Worm (Caenorhabditis elegans) whole organism, young adult: Measurements from ENCODE around the gene atp-4.

ENCODE experiments used
- F49E8.2 ChIP-seq: sonication (generic microtip); optimal IDR thresholded peaks from 3 replicates; lab custom pipeline; 2017; ENCODE audit warnings: missing genetic modification characterization, mild to moderate bottlenecking, missing compliant biosample characterization, antibody characterized with exemption, moderate library complexity; ENCODE audit not compliant: insufficient read depth
- F52B5.7 ChIP-seq: sonication (generic microtip); optimal IDR thresholded peaks from 2 replicates; lab custom pipeline; 2016; ENCODE audit warnings: mild to moderate bottlenecking, missing genetic modification characterization, missing compliant biosample characterization
- Y53F4B.3 ChIP-seq: fragments of 200-800 bp; sonication (Bioruptor generic); IDR thresholded peaks from 2 replicates; pipeline ENCODE4 v1.3.6; 2022; ENCODE audit warnings: missing genetic modification reagents, missing genetic modification characterization, missing compliant biosample characterization
- Y67H2A.10 ChIP-seq: fragments of 200-800 bp; sonication (Bioruptor generic); conservative IDR thresholded peaks from 2 replicates; pipeline ENCODE4 v1.3.6; 2022; ENCODE audit warnings: missing genetic modification reagents, missing genetic modification characterization, missing compliant biosample characterization
- aptf-2 ChIP-seq: fragments of 200-800 bp; sonication (Bioruptor generic); conservative IDR thresholded peaks from 2 replicates; pipeline ENCODE4 v1.3.6; 2022; ENCODE audit warnings: missing genetic modification reagents, missing genetic modification characterization, missing compliant biosample characterization
- aptf-3 ChIP-seq: fragments of 200-800 bp; sonication (Bioruptor generic); IDR thresholded peaks from 2 replicates; pipeline ENCODE4 v1.3.6; 2022; ENCODE audit warnings: missing genetic modification characterization, missing compliant biosample characterization
- bed-1 ChIP-seq: fragments of 200-800 bp; sonication (Bioruptor generic); IDR thresholded peaks from 2 replicates; pipeline ENCODE4 v1.3.6; 2022; ENCODE audit warnings: missing genetic modification reagents, missing genetic modification characterization, missing compliant biosample characterization
- bed-2 ChIP-seq: fragments of 200-800 bp; sonication (Bioruptor generic); IDR thresholded peaks from 2 replicates; pipeline ENCODE4 v1.3.6; 2022; ENCODE audit warnings: missing genetic modification reagents, missing genetic modification characterization, missing compliant biosample characterization
- dox-1 ChIP-seq: fragments of 200-800 bp; sonication (Bioruptor generic); IDR thresholded peaks from 2 replicates; pipeline ENCODE4 v1.3.6; 2022; ENCODE audit warnings: missing genetic modification reagents, missing genetic modification characterization, missing compliant biosample characterization
- dpl-1 ChIP-seq: fragments of 150-350 bp; optimal IDR thresholded peaks from 2 replicates; lab custom pipeline; 2014; ENCODE audit warnings: missing biosample characterization, missing genetic modification reagents, missing genetic modification characterization
- efl-1 ChIP-seq: fragments of 150-350 bp; optimal IDR thresholded peaks from 2 replicates; lab custom pipeline; 2014; ENCODE audit warnings: missing biosample characterization, missing genetic modification reagents, missing genetic modification characterization
- egl-18 ChIP-seq: fragments of 200-800 bp; sonication (Bioruptor generic); IDR thresholded peaks from 2 replicates; pipeline ENCODE4 v1.3.6; 2022; ENCODE audit warnings: missing genetic modification reagents, missing genetic modification characterization, missing compliant biosample characterization
- egl-44 ChIP-seq: fragments of 200-800 bp; sonication (Bioruptor generic); IDR thresholded peaks from 2 replicates; pipeline ENCODE4 v1.3.6; 2022; ENCODE audit warnings: missing genetic modification reagents, missing genetic modification characterization, missing compliant biosample characterization
- ekl-4 ChIP-seq: fragments of 200-800 bp; sonication (Bioruptor generic); IDR thresholded peaks from 2 replicates; pipeline ENCODE4 v1.3.6; 2022; ENCODE audit warnings: missing genetic modification reagents, missing genetic modification characterization, missing compliant biosample characterization
- ets-4 ChIP-seq: fragments of 200-800 bp; sonication (Bioruptor generic); optimal IDR thresholded peaks from 2 replicates; lab custom pipeline; 2018; ENCODE audit warnings: mild to moderate bottlenecking, missing genetic modification characterization, missing compliant biosample characterization
- fkh-3 ChIP-seq: sonication (generic microtip); optimal IDR thresholded peaks from 2 replicates; lab custom pipeline; 2016; ENCODE audit warnings: mild to moderate bottlenecking, missing genetic modification characterization, missing compliant biosample characterization
- him-1 ChIP-seq: sonication (generic microtip); optimal IDR thresholded peaks from 2 replicates; lab custom pipeline; 2016; ENCODE audit warnings: missing genotype, missing genetic modification reagents, missing genetic modification characterization, missing compliant biosample characterization
- hlh-12 ChIP-seq: sonication (generic microtip); optimal IDR thresholded peaks from 2 replicates; lab custom pipeline; 2016; ENCODE audit warnings: missing genetic modification characterization, missing compliant biosample characterization
- lag-1 ChIP-seq: fragments of 200-800 bp; sonication (Bioruptor generic); IDR thresholded peaks from 2 replicates; pipeline ENCODE4 v1.3.6; 2022; ENCODE audit warnings: missing genetic modification reagents, missing genetic modification characterization, missing compliant biosample characterization
- madf-10 ChIP-seq: sonication (generic microtip); optimal IDR thresholded peaks from 2 replicates; lab custom pipeline; 2016; ENCODE audit warnings: mild to moderate bottlenecking, missing genetic modification characterization, missing compliant biosample characterization
- madf-3 ChIP-seq: fragments of 200-800 bp; sonication (Bioruptor generic); IDR thresholded peaks from 2 replicates; pipeline ENCODE4 v1.3.6; 2022; ENCODE audit warnings: missing genetic modification reagents, missing genetic modification characterization, missing compliant biosample characterization
- madf-6 ChIP-seq: fragments of 200-800 bp; sonication (Bioruptor generic); IDR thresholded peaks from 2 replicates; pipeline ENCODE4 v1.3.6; 2022; ENCODE audit warnings: missing genetic modification reagents, missing genetic modification characterization, missing compliant biosample characterization
- nfya-1 ChIP-seq: sonication (generic microtip); optimal IDR thresholded peaks from 2 replicates; lab custom pipeline; 2017; ENCODE audit warnings: antibody characterized with exemption, missing compliant biosample characterization, missing genetic modification characterization, borderline replicate concordance; ENCODE audit not compliant: insufficient read depth
- nhr-80 ChIP-seq: sonication (generic microtip); optimal IDR thresholded peaks from 2 replicates; lab custom pipeline; 2016; ENCODE audit warnings: missing genetic modification characterization, missing compliant biosample characterization
- nhr-90 ChIP-seq: sonication (generic microtip); optimal IDR thresholded peaks from 2 replicates; lab custom pipeline; 2016; ENCODE audit warnings: missing genotype, mild to moderate bottlenecking, missing genetic modification characterization, missing compliant biosample characterization
- pha-4 ChIP-seq: fragments of 150-350 bp; sonication (generic microtip); optimal IDR thresholded peaks from 2 replicates; lab custom pipeline; 2014; ENCODE audit warnings: missing biosample characterization, missing genetic modification reagents, missing genetic modification characterization
- repo-1 ChIP-seq: sonication (generic microtip); optimal IDR thresholded peaks from 2 replicates; lab custom pipeline; 2017; ENCODE audit warnings: mild to moderate bottlenecking, missing genetic modification characterization, missing compliant biosample characterization
- snpc-3.4 ChIP-seq: sonication (generic microtip); optimal IDR thresholded peaks from 2 replicates; lab custom pipeline; 2017; ENCODE audit warnings: missing genetic modification characterization, mild to moderate bottlenecking, missing compliant biosample characterization, antibody characterized with exemption, moderate library complexity, missing genotype, missing genetic modification reagents
- snpc-4 ChIP-seq, 5 experiments: fragments of 150-350 bp in 1 of 5; sonication (generic microtip) in 4 of 5; optimal IDR thresholded peaks; 2 replicates each; lab custom pipeline; 2014 to 2018; ENCODE audit warnings: missing genetic modification characterization in 5 of 5, missing biosample characterization in 3 of 5, antibody characterized with exemption in 2 of 5, mild to moderate bottlenecking in 2 of 5, missing compliant biosample characterization in 2 of 5, missing genotype in 2 of 5, moderate library complexity in 2 of 5, missing genetic modification reagents in 1 of 5
- tlf-1 ChIP-seq: fragments of 200-800 bp; sonication (Bioruptor generic); optimal IDR thresholded peaks from 2 replicates; lab custom pipeline; 2018; ENCODE audit warnings: mild to moderate bottlenecking, missing genetic modification characterization, missing compliant biosample characterization
- xnd-1 ChIP-seq: sonication (generic microtip); optimal IDR thresholded peaks from 2 replicates; lab custom pipeline; 2016; ENCODE audit warnings: missing genotype, missing genetic modification reagents, missing genetic modification characterization, missing compliant biosample characterization
- zim-3 ChIP-seq: sonication (generic microtip); optimal IDR thresholded peaks from 2 replicates; lab custom pipeline; 2017; ENCODE audit warnings: mild to moderate bottlenecking, missing genetic modification characterization, moderate library complexity, missing compliant biosample characterization
- ztf-18 ChIP-seq: sonication (generic microtip); optimal IDR thresholded peaks from 2 replicates; lab custom pipeline; 2016; ENCODE audit warnings: missing genotype, mild to moderate bottlenecking, missing genetic modification characterization, missing compliant biosample characterization

Gene atp-4

DNA sequence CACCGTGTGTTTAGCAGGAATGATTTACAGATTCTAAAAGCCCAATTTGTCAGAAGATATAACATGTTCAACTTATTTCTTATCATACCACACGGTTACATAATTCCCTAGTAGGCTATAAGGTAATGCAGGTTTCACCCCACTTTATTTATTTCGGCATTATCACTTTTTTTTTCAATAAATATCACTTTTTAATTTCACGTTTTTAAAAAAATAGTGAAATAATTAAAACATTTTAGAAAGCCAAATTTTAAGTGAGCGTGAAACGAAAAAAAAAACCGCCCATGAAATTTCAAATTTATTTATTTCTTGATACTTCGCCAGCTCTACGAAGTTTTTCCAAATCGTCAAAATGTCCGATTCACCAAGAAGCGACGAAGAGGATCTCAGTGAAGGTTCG, 21.4 kb upstream of the atp-4 start, which contains the start of gene fbxa-196:
Gene fbxa-196, plus strand, starts transcription at position 301 of the 400 bp plus-strand sequence.
- TF ChIP-seq snpc-4 (GFP tag; optimal IDR thresholded peaks at IDR 0.05; lab: Kevin White, UChicago) (no peak), snpc-4 (tag; optimal IDR thresholded peaks at IDR 0.05; lab: Kevin White, UChicago) (no peak), lag-1 (GFP tag; lab: Robert Waterston, UW) (no peak), xnd-1 (tag; lab: Kevin White, UChicago) (no peak), hlh-12 (tag; lab: Kevin White, UChicago) (no peak), bed-1 (GFP tag; lab: Robert Waterston, UW) (no peak), nhr-80 (no peak)
- TF ChIP-seq, all 124 proteins: peak for 0

DNA sequence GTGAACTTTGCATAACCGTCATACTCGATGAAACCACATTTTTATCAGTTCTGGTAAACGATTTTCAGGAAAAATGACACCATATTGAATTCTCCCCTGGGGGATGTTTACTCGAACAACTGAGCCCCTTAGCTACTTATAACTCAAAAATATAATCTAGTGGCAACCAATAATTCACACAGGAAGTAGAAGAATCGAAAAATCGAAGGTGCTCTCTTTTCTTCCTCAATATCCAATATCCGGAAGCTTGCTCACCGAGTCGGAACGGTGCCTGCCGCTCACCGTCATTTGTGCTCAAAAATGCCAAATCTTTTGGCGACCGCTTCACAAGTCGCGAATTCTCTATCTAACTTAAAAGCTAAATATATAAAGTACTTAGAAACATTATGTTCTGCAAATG, 15.1 kb upstream of the atp-4 start, which contains the start of gene T05H4.3:
Gene T05H4.3, plus strand, starts transcription at position 301 of the 400 bp plus-strand sequence.
- TF ChIP-seq bed-2 (GFP tag; lab: Robert Waterston, UW) = no peak
- TF ChIP-seq him-1 (tag; lab: Kevin White, UChicago) = no peak
- TF ChIP-seq aptf-2 (GFP tag; lab: Robert Waterston, UW) = no peak

DNA sequence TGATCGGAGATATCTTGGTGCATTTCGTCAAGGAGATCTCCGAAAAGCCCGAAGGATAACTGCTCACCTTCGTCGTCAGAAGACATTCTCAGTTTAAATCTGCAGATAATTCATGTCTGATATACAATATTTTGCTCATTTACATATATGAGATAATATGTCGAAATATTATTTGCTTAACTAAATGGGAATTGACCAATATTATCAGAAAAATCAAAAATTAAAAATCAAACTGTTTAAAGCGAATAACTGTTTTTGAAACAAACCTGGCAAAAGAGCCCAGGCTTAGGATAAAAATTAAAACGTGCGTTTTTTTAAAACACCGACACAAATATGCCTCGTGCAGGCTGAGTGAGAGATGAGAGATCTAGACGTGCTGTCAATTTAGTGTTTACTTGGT, 14.7 kb upstream of the atp-4 start, which contains the start of gene T05H4.15:
Gene T05H4.15, minus strand, starts transcription at position 101 of the 400 bp plus-strand sequence.
- TF ChIP-seq repo-1 (tag; lab: Kevin White, UChicago) (no peak), F52B5.7 (tag; lab: Kevin White, UChicago) (no peak), dox-1 (GFP tag; lab: Robert Waterston, UW) (no peak), fkh-3 (no peak), aptf-3 (GFP tag; lab: Robert Waterston, UW) (no peak), efl-1 (no peak), ztf-18 (tag; lab: Kevin White, UChicago) (no peak), Y67H2A.10 (no peak), madf-10 (no peak), Y53F4B.3 (no peak), nhr-90 (no peak), ets-4 (no peak), dpl-1 (GFP tag; lab: Kevin White, UChicago) (no peak), zim-3 (tag; lab: Kevin White, UChicago) (no peak), tlf-1 (no peak), egl-18 (GFP tag; lab: Robert Waterston, UW) (no peak), him-1 (tag; lab: Kevin White, UChicago) (no peak)

DNA sequence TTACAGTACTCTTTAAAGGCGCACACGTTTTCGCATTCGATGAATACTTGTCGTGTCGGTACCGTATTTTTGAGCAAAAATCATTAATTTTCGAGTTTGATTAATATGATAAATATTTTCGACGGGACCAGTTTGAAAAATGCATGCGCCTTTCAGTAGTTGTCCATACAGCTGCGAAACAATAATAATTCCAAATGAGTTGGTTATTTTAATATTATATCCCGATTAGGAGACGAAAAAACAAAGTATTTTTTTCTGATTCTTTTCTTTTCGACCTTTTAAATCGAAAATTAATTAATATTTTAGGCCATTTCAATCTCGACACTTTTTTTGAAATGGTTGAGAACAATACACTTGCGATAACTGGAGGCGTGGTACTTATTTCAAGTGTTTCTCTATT, 11.7 kb upstream of the atp-4 start, which contains the start of gene T05H4.4:
Gene T05H4.4, plus strand, starts transcription at position 301 of the 400 bp plus-strand sequence.
- TF ChIP-seq snpc-3.4 = no peak
- TF ChIP-seq pha-4 (tag; lab: Kevin White, UChicago) = no peak

- TF ChIP-seq madf-3 (GFP tag; lab: Robert Waterston, UW) (0 out of 2 replicates have a peak, but pooled peaks have one; percentile 54), nhr-80 (peak; percentile 61), F49E8.2 (peak; percentile 35), ekl-4 (GFP tag; lab: Robert Waterston, UW) (peak; percentile 19; the same call in 1 of the 2 replicates), snpc-3.4 (peak; percentile 45), madf-6 (GFP tag; lab: Robert Waterston, UW) (peak; percentile 26; the same call in 1 of the 2 replicates), nfya-1 (tag; lab: Kevin White, UChicago) (no peak), egl-44 (GFP tag; lab: Robert Waterston, UW) (no peak)
These were observed 9.4 kb upstream of the atp-4 start, which contains the start of gene hpo-19 for ce11 chrV:6436332-6436731. Gene hpo-19, plus strand, starts transcription at chrV:6436645.
